Fruit fly (Drosophila melanogaster) S2 (cell line): ENCODE results near the gene bigmax.

Experiments
- CG8478 ChIP-seq: fragments of >200 bp; optimal IDR thresholded peaks from 2 replicates; lab custom pipeline; 2018
- CTCF ChIP-seq, 2 experiments: fragments of >200 bp; optimal IDR thresholded peaks; 2 replicates each; lab custom pipeline; 2018

- TF ChIP-seq CG8478 (no peak), CTCF (optimal IDR thresholded peaks at IDR 0.05; lab: Kevin White, UChicago) (no peak)
Measured at dm6 chr3R:27245401-27245757, 42.9 kb downstream of the bigmax start.
